Fruit fly (Drosophila melanogaster): ENCODE measurements around the gene CG11601.
A peak's percentile ranks its signal among the peaks of the same experiment; 100 is the strongest.

dm6 chr2L:305646-306045 lies 22.6 kb upstream of the CG11601 start, which contains the start of gene Plc21C:
- TF ChIP-seq CG14655 (GFP tag; optimal IDR thresholded peaks at IDR 0.05) = peak; percentile 9
- no peak for TF ChIP-seq fd96Ca (GFP tag; IDR thresholded peaks at IDR 0.05)
- TF ChIP-seq CG17806 (tag; optimal IDR thresholded peaks at IDR 0.05) = peak; percentile 11
- TF ChIP-seq Snoo (tag; optimal IDR thresholded peaks at IDR 0.05) = no peak
- no peak for TF ChIP-seq CG32121 (GFP tag; IDR thresholded peaks at IDR 0.05)
- TF ChIP-seq Ets98B (GFP tag; IDR thresholded peaks at IDR 0.05) = no peak
- TF ChIP-seq CG9948 (tag; optimal IDR thresholded peaks at IDR 0.05) = no peak
- no peak for TF ChIP-seq CG8301 (tag; optimal IDR thresholded peaks at IDR 0.05)
- no peak for TF ChIP-seq CG13204 (GFP tag; optimal IDR thresholded peaks at IDR 0.05)
- TF ChIP-seq gl (tag; optimal IDR thresholded peaks at IDR 0.05) = no peak
- TF ChIP-seq D1 (tag; optimal IDR thresholded peaks at IDR 0.05) = no peak
